Worm (Caenorhabditis elegans) whole organism, young adult: ENCODE measurements around the gene bmk-1.

Experiments
- F52B5.7 ChIP-seq: sonication (generic microtip); optimal IDR thresholded peaks from 2 replicates; lab custom pipeline; 2016; ENCODE audit warnings: mild to moderate bottlenecking, missing genetic modification characterization, missing compliant biosample characterization
- nhr-80 ChIP-seq: sonication (generic microtip); optimal IDR thresholded peaks from 2 replicates; lab custom pipeline; 2016; ENCODE audit warnings: missing genetic modification characterization, missing compliant biosample characterization

DNA sequence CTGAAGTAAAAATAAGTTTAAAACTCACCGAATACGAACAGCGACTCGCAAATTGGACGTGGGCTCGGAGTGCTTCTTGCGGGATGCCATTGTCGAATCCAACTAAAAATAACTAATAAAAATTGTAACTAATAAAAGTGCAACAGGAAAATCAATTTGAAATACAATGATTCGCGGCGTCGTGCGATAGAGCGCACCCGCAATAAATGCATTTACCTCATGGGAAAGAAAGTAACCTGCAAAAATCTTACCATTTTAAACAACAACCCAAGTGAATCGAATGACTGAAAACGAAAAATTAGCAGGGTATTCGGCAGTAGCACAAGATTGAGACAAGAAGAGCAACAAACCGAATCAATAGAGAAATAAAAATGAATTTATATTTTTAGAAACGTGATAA is at the start of gene bmk-1:
- TF ChIP-seq F52B5.7 (no peak), nhr-80 (tag; lab: Kevin White, UChicago) (no peak)
